Worm (Caenorhabditis elegans): ENCODE measurements around the gene nhr-162.

Gene nhr-162

DNA sequence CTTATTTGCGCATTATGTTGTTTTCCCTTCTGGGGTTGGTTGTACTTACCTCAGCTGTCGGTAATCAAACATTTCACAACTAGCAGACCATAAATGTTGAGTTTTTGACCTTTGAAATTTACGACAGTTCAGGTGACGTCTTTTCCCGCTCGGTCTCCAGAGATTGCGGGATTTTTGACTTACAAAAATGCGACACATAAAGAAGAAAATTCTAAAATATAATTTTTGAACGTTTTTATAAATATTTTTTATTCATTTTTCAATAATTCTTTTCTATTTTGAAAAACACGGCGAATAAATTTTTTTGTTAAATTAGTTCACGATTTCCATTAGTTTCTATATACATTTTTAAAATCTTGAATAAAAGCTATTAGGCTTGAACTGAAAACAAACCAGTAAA is 8.9 kb downstream of the nhr-162 start, which contains the start of gene nhr-161:
TSS of gene nhr-161 (minus strand) at position 101 of the 400 bp plus-strand sequence.
- TF ChIP-seq zip-2 (tag; optimal IDR thresholded peaks at IDR 0.05): no peak
- no peak for TF ChIP-seq dve-1 (tag; optimal IDR thresholded peaks at IDR 0.05; ENCODE audit: insufficient read depth)
- TF ChIP-seq ZK337.2 (GFP tag; IDR thresholded peaks at IDR 0.05): no peak
- no peak for TF ChIP-seq pha-4 (GFP tag; IDR thresholded peaks at IDR 0.05)
- TF ChIP-seq pha-4 (tag; optimal IDR thresholded peaks at IDR 0.05): no peak
- TF ChIP-seq mes-2 (tag; optimal IDR thresholded peaks at IDR 0.05; ENCODE audit: poor library complexity, severe bottlenecking): no peak

DNA sequence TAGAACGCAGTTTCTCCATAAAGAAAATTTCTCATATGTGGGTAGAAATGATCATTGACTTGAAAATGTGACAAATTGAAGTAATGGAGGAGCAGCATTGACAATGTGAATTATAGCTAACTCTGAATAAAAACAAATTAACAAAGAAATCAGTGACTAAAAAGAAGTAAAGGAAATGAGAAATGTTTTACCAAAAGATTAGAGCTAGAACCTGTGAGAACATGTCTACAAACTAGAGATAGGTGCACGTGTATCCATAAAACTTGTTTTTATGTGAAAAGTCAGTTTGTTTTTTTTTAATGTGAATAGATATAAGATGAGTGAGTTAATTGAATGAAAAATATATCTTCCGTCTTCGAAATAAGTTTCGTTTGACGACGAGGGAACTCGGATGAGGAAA is 12.7 kb downstream of the nhr-162 start, which contains the start of gene sre-12:
TSS of gene sre-12 (minus strand) at position 101 of the 400 bp plus-strand sequence.
- no peak for TF ChIP-seq lim-7 (GFP tag; IDR thresholded peaks at IDR 0.05)
- no peak for TF ChIP-seq dmd-6 (GFP tag; IDR thresholded peaks at IDR 0.05)
- no peak for TF ChIP-seq spr-3 (GFP tag; optimal IDR thresholded peaks at IDR 0.05)
- no peak for TF ChIP-seq nhr-10 (tag; optimal IDR thresholded peaks at IDR 0.05)
- TF ChIP-seq fkh-10 (GFP tag; optimal IDR thresholded peaks at IDR 0.05): no peak
- no peak for TF ChIP-seq ZK546.5 (tag; optimal IDR thresholded peaks at IDR 0.05)
- no peak for TF ChIP-seq nhr-237 (tag; optimal IDR thresholded peaks at IDR 0.05)
- no peak for TF ChIP-seq hmg-1.1 (GFP tag; IDR thresholded peaks at IDR 0.05)

DNA sequence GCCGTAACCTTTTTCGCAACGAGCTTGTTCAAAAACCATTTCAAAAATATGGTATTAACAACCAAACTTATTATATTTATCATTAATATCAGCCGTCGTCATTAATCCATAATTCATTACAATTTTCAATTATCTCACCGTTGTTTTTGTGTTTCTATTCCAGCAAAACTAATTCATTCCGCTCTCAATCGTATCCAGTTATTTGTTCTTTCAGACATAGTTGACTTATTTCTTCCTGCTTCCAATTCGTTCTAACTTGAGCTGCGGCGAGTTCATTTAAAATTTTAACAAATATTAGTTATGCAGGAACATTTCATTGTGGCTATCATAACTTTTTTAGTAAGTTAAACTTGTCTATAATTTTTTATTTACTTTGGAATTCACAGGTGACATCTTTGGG is 15.6 kb downstream of the nhr-162 start, which contains the start of gene srx-16:
TSS of gene srx-16 (plus strand) at position 301 of the 400 bp plus-strand sequence.
- no peak for TF ChIP-seq lin-39 (tag; optimal IDR thresholded peaks at IDR 0.05)
- no peak for TF ChIP-seq Y105C5A.15 (GFP tag; IDR thresholded peaks at IDR 0.05)
- peak in 1 of 2 experiments; percentile 32 for TF ChIP-seq unc-62 (GFP tag; optimal IDR thresholded peaks at IDR 0.05 in 1 of 2)
- TF ChIP-seq unc-62 (tag; optimal IDR thresholded peaks at IDR 0.05): no peak

DNA sequence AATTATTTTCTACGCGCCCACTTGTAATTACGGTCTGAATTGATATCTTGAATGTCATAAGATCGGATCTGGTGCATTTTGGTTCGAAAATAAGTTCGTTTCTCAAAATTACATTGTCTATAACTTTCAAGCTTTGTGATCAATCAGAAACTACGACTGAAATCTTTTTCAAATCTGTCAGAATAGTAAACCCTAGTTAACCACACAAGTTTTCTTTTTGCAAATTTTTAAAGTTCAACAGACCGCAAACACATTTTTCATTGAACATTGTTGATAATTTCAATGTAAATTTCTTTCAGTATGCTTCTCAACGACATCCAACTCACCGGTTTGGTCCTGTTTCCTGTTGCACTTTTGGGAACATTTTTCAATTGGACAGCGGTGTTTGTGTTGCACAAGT is 20.1 kb downstream of the nhr-162 start, which contains the start of gene srx-59:
TSS of gene srx-59 (plus strand) at position 301 of the 400 bp plus-strand sequence.
- TF ChIP-seq unc-62 (GFP tag; optimal IDR thresholded peaks at IDR 0.05 in 1 of 2) (peak in 1 of 2 experiments; percentile 19), unc-62 (tag; optimal IDR thresholded peaks at IDR 0.05) (no peak), hmg-1.1 (GFP tag; IDR thresholded peaks at IDR 0.05) (no peak)

DNA sequence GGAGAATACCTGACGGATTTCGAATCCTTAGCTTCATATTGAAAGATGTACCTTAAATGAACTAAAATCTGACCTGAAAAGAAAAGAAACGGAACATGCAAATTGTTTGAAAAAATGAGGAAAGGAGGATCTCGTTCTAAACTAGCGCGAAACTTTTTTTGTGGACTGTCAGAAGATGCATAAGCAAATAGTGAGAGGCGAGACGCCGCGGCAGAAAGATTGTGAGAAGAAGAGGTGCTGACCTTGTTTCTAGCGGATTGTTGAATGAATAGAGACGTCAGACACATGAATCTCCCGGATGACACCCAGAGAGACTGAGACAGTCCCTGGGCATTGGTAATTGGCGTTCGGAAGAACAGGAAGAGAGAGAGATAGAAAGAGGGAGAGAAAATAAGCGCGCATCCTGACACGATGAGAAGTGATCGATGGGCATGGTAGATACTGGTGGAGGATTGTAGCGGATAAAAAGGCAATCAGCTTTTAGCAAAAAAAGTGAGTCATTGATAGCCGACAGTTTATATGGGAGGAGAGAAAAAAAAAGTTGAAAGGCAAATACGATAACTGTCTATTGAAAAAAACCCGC is 21.6 kb downstream of the nhr-162 start, which contains the start of gene ptr-15:
TSS of gene ptr-15 (minus strand) at position 51 of the 583 bp plus-strand sequence.
- peak; percentile 70 for TF ChIP-seq mxl-3 (GFP tag; optimal IDR thresholded peaks at IDR 0.05)
- TF ChIP-seq ceh-82 (tag; optimal IDR thresholded peaks at IDR 0.05): no peak
- TF ChIP-seq nhr-111 (GFP tag; optimal IDR thresholded peaks at IDR 0.05): no peak
- TF ChIP-seq dmd-6 (GFP tag; IDR thresholded peaks at IDR 0.05): no peak
- peak in 1 of 2 experiments; percentile 35 for TF ChIP-seq mdl-1 (tag; optimal IDR thresholded peaks at IDR 0.05)
- TF ChIP-seq nhr-28 (tag; optimal IDR thresholded peaks at IDR 0.05): peak; percentile 32
- peak in 1 of 2 experiments; percentile 10 for TF ChIP-seq unc-62 (GFP tag; optimal IDR thresholded peaks at IDR 0.05 in 1 of 2)
- no peak for TF ChIP-seq unc-62 (tag; optimal IDR thresholded peaks at IDR 0.05)
- peak; percentile 21 for TF ChIP-seq nhr-48 (tag; optimal IDR thresholded peaks at IDR 0.05)

DNA sequence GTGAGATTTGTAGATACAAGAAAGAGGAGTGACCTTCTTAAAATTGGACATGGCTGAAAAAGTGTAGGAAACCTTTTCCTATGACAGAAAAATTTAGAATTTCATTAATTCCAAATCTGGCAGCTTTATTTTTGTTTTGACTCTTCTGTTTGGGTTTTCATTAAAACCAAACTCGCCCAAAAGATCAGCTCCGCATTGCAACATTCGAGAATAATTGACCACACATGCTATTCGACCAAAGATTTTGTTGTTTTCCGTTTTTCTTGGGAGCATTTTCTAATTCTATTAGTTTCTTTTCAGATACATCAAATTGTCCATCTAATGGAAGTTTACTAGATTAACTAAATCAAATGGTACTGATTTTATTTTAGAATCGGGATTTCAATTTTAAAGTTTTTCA is 35.4 kb downstream of the nhr-162 start, which contains the start of gene mec-1:
TSS of gene mec-1 (plus strand) at position 301 of the 400 bp plus-strand sequence.
- TF ChIP-seq vab-7 (GFP tag; IDR thresholded peaks at IDR 0.05): no peak
- TF ChIP-seq nhr-77 (tag; optimal IDR thresholded peaks at IDR 0.05): no peak
- TF ChIP-seq snpc-1.2 (GFP tag; IDR thresholded peaks at IDR 0.05): no peak
- TF ChIP-seq ztf-7 (tag; optimal IDR thresholded peaks at IDR 0.05): no peak
- no peak for TF ChIP-seq R02D3.7 (tag; optimal IDR thresholded peaks at IDR 0.05)
- TF ChIP-seq aha-1 (tag): peak; percentile 58
- TF ChIP-seq lin-1 (GFP tag; IDR thresholded peaks at IDR 0.05): no peak
